Fruit fly (Drosophila melanogaster): Measurements from ENCODE around the gene Lk.

Gene Lk

dm6 chr3L:14578896-14579295 lies 18.3 kb upstream of the Lk start (continued):
- TF ChIP-seq abd-A (tag; optimal IDR thresholded peaks at IDR 0.05), result peak; percentile 76
- peak; percentile 42; the same call in 1 of the 3 replicates for TF ChIP-seq CG6791 (GFP tag; IDR thresholded peaks at IDR 0.05; ENCODE audit: partially characterized antibody)
- TF ChIP-seq D (optimal IDR thresholded peaks at IDR 0.05), result peak; percentile 8
- TF ChIP-seq D (GFP tag; optimal IDR thresholded peaks at IDR 0.05), result no peak
- TF ChIP-seq CG2199 (GFP tag; IDR thresholded peaks at IDR 0.05), result peak; percentile 78; the same call in 2 of the 3 replicates
- TF ChIP-seq Deaf1 (tag; optimal IDR thresholded peaks at IDR 0.05), result peak; percentile 39
- peak; percentile 56; the same call in 1 of the 2 replicates for TF ChIP-seq chm (GFP tag; IDR thresholded peaks at IDR 0.05)
- TF ChIP-seq Nf-YC (tag; optimal IDR thresholded peaks at IDR 0.05), result peak; percentile 96
- peak; percentile 17 for TF ChIP-seq mirr (GFP tag; optimal IDR thresholded peaks at IDR 0.05)
- TF ChIP-seq Stat92E (GFP tag; optimal IDR thresholded peaks at IDR 0.05), result no peak
- peak; percentile 82 for TF ChIP-seq cg (GFP tag; optimal IDR thresholded peaks at IDR 0.05)
- no peak for TF ChIP-seq Awh (GFP tag; IDR thresholded peaks at IDR 0.05)
- peak; percentile 67 for TF ChIP-seq Bgb (GFP tag; IDR thresholded peaks at IDR 0.05; ENCODE audit: partially characterized antibody)
- peak; percentile 92 for TF ChIP-seq CG1832 (GFP tag; optimal IDR thresholded peaks at IDR 0.05)
- TF ChIP-seq trh (GFP tag; optimal IDR thresholded peaks at IDR 0.05), result no peak

DNA sequence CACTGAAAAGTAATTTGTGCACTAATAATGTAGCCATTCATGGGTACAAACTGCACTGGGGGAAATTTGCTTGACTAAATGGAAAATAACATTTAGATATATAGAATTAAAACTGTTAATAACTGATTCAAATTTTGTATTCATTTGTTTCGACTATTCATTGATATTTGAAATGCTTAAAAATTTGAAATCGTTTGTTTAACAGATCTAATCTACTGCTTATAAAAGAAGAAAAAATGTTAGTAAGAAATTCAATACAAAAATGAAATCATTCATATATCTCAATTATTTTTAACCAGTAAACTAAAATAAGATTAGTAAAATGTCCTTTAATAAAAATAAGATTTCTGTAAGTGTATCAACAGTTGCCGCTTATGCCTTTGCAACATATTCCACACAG lies 15.4 kb upstream of the Lk start:
- TF ChIP-seq crp (GFP tag; optimal IDR thresholded peaks at IDR 0.05) (no peak), HLH4C (GFP tag; IDR thresholded peaks at IDR 0.05; ENCODE audit: partially characterized antibody) (no peak), CG30020 (tag; optimal IDR thresholded peaks at IDR 0.05) (no peak), CG6175 (GFP tag; IDR thresholded peaks at IDR 0.05) (no peak), Med (GFP tag) (no peak), Mrtf (GFP tag; IDR thresholded peaks at IDR 0.05) (no peak), prd (optimal IDR thresholded peaks at IDR 0.05) (no peak), prd (GFP tag; IDR thresholded peaks at IDR 0.05) (0 out of 3 replicates have a peak, but pooled peaks have one; percentile 9), Hand (GFP tag; optimal IDR thresholded peaks at IDR 0.05) (no peak), hb (GFP tag; IDR thresholded peaks at IDR 0.05; ENCODE audit: partially characterized antibody) (no peak), CG6272 (GFP tag; IDR thresholded peaks at IDR 0.05) (no peak), Dp (GFP tag; optimal IDR thresholded peaks at IDR 0.05) (no peak), psq (GFP tag; optimal IDR thresholded peaks at IDR 0.05) (no peak), CG12659 (GFP tag; optimal IDR thresholded peaks at IDR 0.05) (no peak), ems (GFP tag; optimal IDR thresholded peaks at IDR 0.05) (no peak), D (optimal IDR thresholded peaks at IDR 0.05) (no peak), D (GFP tag; optimal IDR thresholded peaks at IDR 0.05) (peak; percentile 24), CG1603 (tag; optimal IDR thresholded peaks at IDR 0.05) (no peak), CG16813 (GFP tag; IDR thresholded peaks at IDR 0.05; ENCODE audit: partially characterized antibody) (no peak), CG15696 (tag; optimal IDR thresholded peaks at IDR 0.05) (peak; percentile 28), corto (GFP tag; optimal IDR thresholded peaks at IDR 0.05) (no peak), CG3847 (GFP tag; IDR thresholded peaks at IDR 0.05) (no peak), chif (GFP tag; optimal IDR thresholded peaks at IDR 0.05) (no peak), ro (GFP tag; IDR thresholded peaks at IDR 0.05) (no peak), ci (GFP tag; IDR thresholded peaks at IDR 0.05) (no peak), CG14710 (tag; optimal IDR thresholded peaks at IDR 0.05) (no peak), vvl (GFP tag; IDR thresholded peaks at IDR 0.05) (no peak), danr (GFP tag; IDR thresholded peaks at IDR 0.05) (no peak), dm (GFP tag; optimal IDR thresholded peaks at IDR 0.05) (no peak), D19A (tag; optimal IDR thresholded peaks at IDR 0.05) (peak; percentile 73), kni (GFP tag; optimal IDR thresholded peaks at IDR 0.05) (no peak), CG18619 (GFP tag; optimal IDR thresholded peaks at IDR 0.05) (no peak), sens-2 (GFP tag; IDR thresholded peaks at IDR 0.05) (no peak), CG43689 (GFP tag; IDR thresholded peaks at IDR 0.05) (no peak), usp (GFP tag; optimal IDR thresholded peaks at IDR 0.05) (no peak), cas (GFP tag; IDR thresholded peaks at IDR 0.05) (no peak), fu2 (GFP tag; optimal IDR thresholded peaks at IDR 0.05) (no peak), Aef1 (GFP tag; IDR thresholded peaks at IDR 0.05) (no peak)
